Fruit fly (Drosophila melanogaster): ENCODE results near the gene CG34300.

The CG34300 gene

DNA sequence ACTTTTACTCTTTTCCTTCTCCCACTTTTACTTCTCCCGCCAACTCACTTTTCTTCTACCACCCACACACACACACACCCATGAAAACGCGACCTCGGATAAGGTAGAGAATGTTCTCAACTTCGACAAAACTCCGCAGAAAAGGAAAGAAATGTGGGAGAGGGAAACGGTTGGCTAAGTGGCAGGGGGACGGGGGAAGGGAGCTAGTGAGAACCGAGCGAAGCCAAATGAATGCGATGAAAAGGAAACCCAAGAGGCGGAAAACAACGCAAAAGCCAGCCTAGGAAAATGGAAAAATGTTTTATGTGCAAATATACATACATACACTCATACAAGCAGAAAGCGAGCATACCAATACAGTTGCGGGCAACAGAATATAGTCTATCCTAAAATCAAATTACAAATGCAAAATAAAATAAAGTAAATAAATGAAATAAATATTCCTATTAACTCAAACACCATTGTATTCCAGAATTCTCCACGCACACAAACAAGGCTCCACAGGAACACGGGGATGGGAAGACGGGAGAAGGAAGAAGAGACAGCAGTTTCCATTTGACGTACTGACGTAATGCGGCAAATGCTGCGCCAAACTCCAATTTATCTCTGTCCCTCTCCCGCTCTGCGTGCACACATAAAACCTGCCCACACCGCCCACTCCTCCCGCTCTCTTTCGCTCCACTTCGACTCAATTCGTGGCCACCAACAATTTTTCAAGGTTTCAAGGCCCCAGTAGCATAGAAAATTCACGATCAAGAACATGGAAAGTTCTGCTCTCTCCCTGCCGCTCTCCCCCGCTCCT is 35.9 kb downstream of the CG34300 start:
- TF ChIP-seq CG12605 (GFP tag; IDR thresholded peaks at IDR 0.05) (no peak), CG14655 (GFP tag; optimal IDR thresholded peaks at IDR 0.05) (peak; percentile 79), Snoo (tag; optimal IDR thresholded peaks at IDR 0.05) (no peak), rn (GFP tag; IDR thresholded peaks at IDR 0.05) (no peak), gl (tag; optimal IDR thresholded peaks at IDR 0.05) (peak; percentile 61), CG13204 (GFP tag; optimal IDR thresholded peaks at IDR 0.05) (no peak), Ets98B (GFP tag; IDR thresholded peaks at IDR 0.05) (peak; percentile 24; the same call in 1 of the 2 replicates), CG34367 (tag; optimal IDR thresholded peaks at IDR 0.05) (peak; percentile 52), CG8301 (tag; optimal IDR thresholded peaks at IDR 0.05) (peak; percentile 71), CG15710 (tag; optimal IDR thresholded peaks at IDR 0.05) (peak; percentile 60), CG8159 (tag; optimal IDR thresholded peaks at IDR 0.05) (peak; percentile 69), Pif1B (GFP tag; optimal IDR thresholded peaks at IDR 0.05) (no peak), CG17806 (tag; optimal IDR thresholded peaks at IDR 0.05) (peak; percentile 48), D1 (tag; optimal IDR thresholded peaks at IDR 0.05) (no peak), EcR (GFP tag; optimal IDR thresholded peaks at IDR 0.05) (no peak), Pif1A (GFP tag; optimal IDR thresholded peaks at IDR 0.05) (peak; percentile 41), CG4496 (GFP tag; IDR thresholded peaks at IDR 0.05) (peak; percentile 63; the same call in 2 of the 3 replicates), CG9948 (tag; optimal IDR thresholded peaks at IDR 0.05) (peak; percentile 58), fd96Ca (GFP tag; IDR thresholded peaks at IDR 0.05) (no peak; the same call in 1 of the 3 replicates), CG10348 (GFP tag; IDR thresholded peaks at IDR 0.05) (no peak), CG32121 (GFP tag; IDR thresholded peaks at IDR 0.05) (no peak)

DNA sequence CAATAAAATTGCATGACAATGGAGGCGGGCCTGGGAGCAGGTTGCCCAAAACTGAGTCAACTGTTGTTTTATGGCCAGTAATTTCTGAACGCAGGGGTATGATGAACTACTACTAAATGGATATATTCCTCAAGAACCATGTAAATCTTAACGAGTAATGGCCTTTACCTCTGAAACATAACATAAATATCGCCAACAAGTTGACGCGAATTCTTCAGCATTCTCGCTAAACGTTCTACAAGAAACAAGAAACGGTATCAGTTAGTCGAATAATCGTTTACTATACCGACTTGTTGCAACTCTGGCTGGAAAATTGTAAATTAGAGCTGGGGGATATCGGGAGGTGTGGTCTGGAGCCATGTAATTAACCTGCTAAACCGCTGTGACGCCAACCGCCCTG is 37.7 kb downstream of the CG34300 start:
- TF ChIP-seq CG8301 (tag; optimal IDR thresholded peaks at IDR 0.05) (no peak), CG9948 (tag; optimal IDR thresholded peaks at IDR 0.05) (peak; percentile 19), CG8159 (tag; optimal IDR thresholded peaks at IDR 0.05) (peak; percentile 22), CG14655 (GFP tag; optimal IDR thresholded peaks at IDR 0.05) (peak; percentile 18), CG4496 (GFP tag; IDR thresholded peaks at IDR 0.05) (no peak), CG10348 (GFP tag; IDR thresholded peaks at IDR 0.05) (no peak), Pif1A (GFP tag; optimal IDR thresholded peaks at IDR 0.05) (peak; percentile 40), Snoo (tag; optimal IDR thresholded peaks at IDR 0.05) (peak; percentile 9), CG17806 (tag; optimal IDR thresholded peaks at IDR 0.05) (peak; percentile 5), CG13204 (GFP tag; optimal IDR thresholded peaks at IDR 0.05) (no peak), Pif1B (GFP tag; optimal IDR thresholded peaks at IDR 0.05) (peak; percentile 16), CG34367 (tag; optimal IDR thresholded peaks at IDR 0.05) (no peak), EcR (GFP tag; optimal IDR thresholded peaks at IDR 0.05) (no peak)

DNA sequence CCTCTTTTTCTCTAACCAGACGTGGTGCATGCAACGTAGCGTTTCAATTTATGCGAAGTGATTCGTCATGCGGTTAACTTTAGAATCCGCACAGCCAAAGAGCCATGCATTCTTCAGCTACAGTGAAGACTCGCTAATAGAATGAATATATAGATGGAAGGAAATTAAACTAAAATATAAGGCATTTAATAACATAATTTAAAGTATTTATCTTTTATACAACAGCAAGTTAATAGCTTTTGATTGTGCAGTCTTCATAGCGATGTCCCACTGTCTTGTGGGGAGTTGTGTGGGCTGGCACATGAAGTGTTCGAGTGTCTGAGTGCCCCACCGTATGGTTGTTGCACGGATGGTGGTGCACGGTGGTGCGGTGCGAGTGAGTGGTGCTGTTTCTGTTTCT is 41.0 kb downstream of the CG34300 start:
- peak; percentile 94 for TF ChIP-seq gl (tag; optimal IDR thresholded peaks at IDR 0.05)
- peak; percentile 97 for TF ChIP-seq Ets98B (GFP tag; IDR thresholded peaks at IDR 0.05)
- peak; percentile 99 for TF ChIP-seq CG4496 (GFP tag; IDR thresholded peaks at IDR 0.05)
- TF ChIP-seq CG32121 (GFP tag; IDR thresholded peaks at IDR 0.05): peak; percentile 95
- peak; percentile 92 for TF ChIP-seq CG8301 (tag; optimal IDR thresholded peaks at IDR 0.05)
- TF ChIP-seq Snoo (tag; optimal IDR thresholded peaks at IDR 0.05): peak; percentile 65
- TF ChIP-seq EcR (GFP tag; optimal IDR thresholded peaks at IDR 0.05): peak; percentile 39
- TF ChIP-seq CG9948 (tag; optimal IDR thresholded peaks at IDR 0.05): peak; percentile 96
- TF ChIP-seq CG10348 (GFP tag; IDR thresholded peaks at IDR 0.05): peak; percentile 85
- TF ChIP-seq CG12605 (GFP tag; IDR thresholded peaks at IDR 0.05): peak; percentile 97
- peak; percentile 97 for TF ChIP-seq CG17806 (tag; optimal IDR thresholded peaks at IDR 0.05)
- peak; percentile 94 for TF ChIP-seq rn (GFP tag; IDR thresholded peaks at IDR 0.05)
- TF ChIP-seq Pif1A (GFP tag; optimal IDR thresholded peaks at IDR 0.05): peak; percentile 93
- peak; percentile 96 for TF ChIP-seq fd96Ca (GFP tag; IDR thresholded peaks at IDR 0.05)
- peak; percentile 90 for TF ChIP-seq Pif1B (GFP tag; optimal IDR thresholded peaks at IDR 0.05)
- TF ChIP-seq CG34367 (tag; optimal IDR thresholded peaks at IDR 0.05): peak; percentile 98
- TF ChIP-seq CG15710 (tag; optimal IDR thresholded peaks at IDR 0.05): peak; percentile 99
- peak; percentile 94 for TF ChIP-seq CG14655 (GFP tag; optimal IDR thresholded peaks at IDR 0.05)
- TF ChIP-seq CG8159 (tag; optimal IDR thresholded peaks at IDR 0.05): peak; percentile 94
- peak; percentile 91 for TF ChIP-seq D1 (tag; optimal IDR thresholded peaks at IDR 0.05)
- TF ChIP-seq CG13204 (GFP tag; optimal IDR thresholded peaks at IDR 0.05): peak; percentile 96

DNA sequence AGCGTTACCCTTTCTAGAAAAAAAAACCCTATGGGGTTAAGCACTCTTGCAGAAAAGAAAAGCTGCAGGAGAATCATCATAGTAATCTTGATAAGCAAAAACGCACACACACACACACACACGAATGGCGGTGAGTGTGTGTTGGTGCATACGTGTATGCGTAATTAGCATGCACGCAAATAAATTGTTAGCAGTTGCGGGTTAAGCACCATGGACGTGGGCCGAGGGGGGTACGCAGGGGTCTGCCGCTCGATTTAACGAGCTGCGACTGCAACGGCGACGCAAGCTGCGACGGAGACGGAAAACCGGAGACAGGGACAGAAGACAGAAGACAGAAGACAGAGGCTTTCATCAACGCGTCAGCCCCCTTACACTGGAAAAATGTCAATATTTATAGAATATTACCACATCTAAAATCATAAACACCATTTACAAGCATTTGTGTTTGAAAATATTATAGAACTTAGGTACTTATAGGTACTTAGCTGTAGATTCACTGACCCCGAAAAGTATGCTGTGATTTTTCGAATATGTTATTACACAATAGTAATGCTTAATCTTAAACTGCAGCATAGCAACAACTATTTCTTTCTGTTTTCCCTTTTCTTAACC is 41.7 kb downstream of the CG34300 start:
- TF ChIP-seq CG8301 (tag; optimal IDR thresholded peaks at IDR 0.05) (no peak), Pif1B (GFP tag; optimal IDR thresholded peaks at IDR 0.05) (no peak), rn (GFP tag; IDR thresholded peaks at IDR 0.05) (0 out of 2 replicates have a peak, but pooled peaks have one; percentile 15), CG12605 (GFP tag; IDR thresholded peaks at IDR 0.05) (peak; percentile 25; the same call in 1 of the 2 replicates), CG15710 (tag; optimal IDR thresholded peaks at IDR 0.05) (peak; percentile 41), Pif1A (GFP tag; optimal IDR thresholded peaks at IDR 0.05) (no peak), D1 (tag; optimal IDR thresholded peaks at IDR 0.05) (no peak), CG10348 (GFP tag; IDR thresholded peaks at IDR 0.05) (no peak), Ets98B (GFP tag; IDR thresholded peaks at IDR 0.05) (no peak; the same call in 1 of the 2 replicates), CG17806 (tag; optimal IDR thresholded peaks at IDR 0.05) (peak; percentile 74), CG14655 (GFP tag; optimal IDR thresholded peaks at IDR 0.05) (no peak), CG32121 (GFP tag; IDR thresholded peaks at IDR 0.05) (no peak), fd96Ca (GFP tag; IDR thresholded peaks at IDR 0.05) (peak; percentile 20; the same call in 1 of the 3 replicates), Snoo (tag; optimal IDR thresholded peaks at IDR 0.05) (no peak), CG34367 (tag; optimal IDR thresholded peaks at IDR 0.05) (peak; percentile 67), gl (tag; optimal IDR thresholded peaks at IDR 0.05) (no peak), CG9948 (tag; optimal IDR thresholded peaks at IDR 0.05) (peak; percentile 73), CG4496 (GFP tag; IDR thresholded peaks at IDR 0.05) (peak; percentile 68; the same call in 2 of the 3 replicates), EcR (GFP tag; optimal IDR thresholded peaks at IDR 0.05) (peak; percentile 65), CG13204 (GFP tag; optimal IDR thresholded peaks at IDR 0.05) (peak; percentile 58), CG8159 (tag; optimal IDR thresholded peaks at IDR 0.05) (peak; percentile 51)
